Worm (Caenorhabditis elegans): ENCODE measurements around the gene mrps-24.

- TF ChIP-seq elt-1 (tag; optimal IDR thresholded peaks at IDR 0.05; ENCODE audit: borderline replicate concordance, insufficient read depth) (no peak), elt-3 (tag; optimal IDR thresholded peaks at IDR 0.05) (no peak), unc-39 (tag; optimal IDR thresholded peaks at IDR 0.05) (no peak), nhr-76 (tag; optimal IDR thresholded peaks at IDR 0.05) (no peak), ces-1 (GFP tag; optimal IDR thresholded peaks at IDR 0.05) (no peak), pha-4 (tag; optimal IDR thresholded peaks at IDR 0.05) (no peak), snpc-4 (tag; optimal IDR thresholded peaks at IDR 0.05) (no peak), unc-62 (GFP tag; optimal IDR thresholded peaks at IDR 0.05) (no peak), lin-13 (tag; optimal IDR thresholded peaks at IDR 0.05) (no peak), sptf-1 (tag; optimal IDR thresholded peaks at IDR 0.05) (no peak)
Observed at ce11 chrIV:7734173-7734572, 24.3 kb downstream of the mrps-24 start.
